Worm (Caenorhabditis elegans) whole organism, young adult: ENCODE measurements around the gene H10E21.5.

Experiments
- C17E4.6 ChIP-seq: fragments of 200-800 bp; sonication (Bioruptor generic); IDR thresholded peaks from 2 replicates; pipeline ENCODE4 v1.3.6; 2022; ENCODE audit warnings: missing genetic modification reagents, missing genetic modification characterization, missing compliant biosample characterization
- K11D2.4 ChIP-seq: fragments of 200-800 bp; sonication (Bioruptor generic); IDR thresholded peaks from 2 replicates; pipeline ENCODE4 v1.3.6; 2022; ENCODE audit warnings: missing genetic modification reagents, missing genetic modification characterization, missing compliant biosample characterization
- hmg-1.2 ChIP-seq: fragments of 200-800 bp; sonication (Bioruptor generic); IDR thresholded peaks from 2 replicates; pipeline ENCODE4 v1.3.6; 2022; ENCODE audit warnings: missing genetic modification reagents, missing genetic modification characterization, missing compliant biosample characterization
- rpc-1 ChIP-seq, 2 experiments: fragments of 150-350 bp in 1 of 2; sonication (generic microtip) in 1 of 2; optimal IDR thresholded peaks; 2 replicates each; lab custom pipeline; 2014 to 2018; ENCODE audit warnings: missing biosample characterization in 1 of 2, missing genetic modification characterization in 1 of 2, missing genetic modification reagents in 1 of 2, missing genotype in 1 of 2

- TF ChIP-seq rpc-1 (optimal IDR thresholded peaks at IDR 0.05; lab: Kevin White, UChicago), result no peak
- no peak for TF ChIP-seq rpc-1 (tag; optimal IDR thresholded peaks at IDR 0.05; lab: Kevin White, UChicago)
- no peak for TF ChIP-seq hmg-1.2 (GFP tag; lab: Robert Waterston, UW)
- TF ChIP-seq K11D2.4 (GFP tag; lab: Robert Waterston, UW), result no peak
- TF ChIP-seq C17E4.6 (GFP tag; lab: Robert Waterston, UW), result no peak
These were observed 19.0 kb upstream of the H10E21.5 start for ce11 chrIII:42725-43124.
